Worm (Caenorhabditis elegans) whole organism, L3 larva: ENCODE results near the gene nhr-124.

Experiments
- ceh-82 ChIP-seq: fragments of 150-350 bp; optimal IDR thresholded peaks from 2 replicates; lab custom pipeline; 2014; ENCODE audit warnings: missing biosample characterization, missing genetic modification characterization
- elt-1 ChIP-seq: fragments of 150-350 bp; optimal IDR thresholded peaks from 2 replicates; lab custom pipeline; 2014; ENCODE audit warnings: missing biosample characterization, missing genetic modification characterization
- nhr-12 ChIP-seq: fragments of 150-350 bp; optimal IDR thresholded peaks from 2 replicates; lab custom pipeline; 2014; ENCODE audit warnings: missing biosample characterization, missing genetic modification characterization
- nhr-77 ChIP-seq: fragments of 150-350 bp; optimal IDR thresholded peaks from 2 replicates; lab custom pipeline; 2014; ENCODE audit warnings: missing biosample characterization, missing genetic modification characterization
- pha-4 ChIP-seq: fragments of 150-350 bp; optimal IDR thresholded peaks from 2 replicates; lab custom pipeline; 2014; ENCODE audit warnings: missing biosample characterization, missing genetic modification reagents, missing genetic modification characterization
- pqm-1 ChIP-seq: fragments of 150-350 bp; optimal IDR thresholded peaks from 2 replicates; lab custom pipeline; 2017; ENCODE audit warnings: missing biosample characterization, missing genetic modification characterization, inconsistent platforms
- unc-62 ChIP-seq: fragments of 150-350 bp; sonication (generic microtip); optimal IDR thresholded peaks from 4 replicates; lab custom pipeline; 2014; ENCODE audit warnings: missing biosample characterization, missing genetic modification reagents, missing genetic modification characterization

DNA sequence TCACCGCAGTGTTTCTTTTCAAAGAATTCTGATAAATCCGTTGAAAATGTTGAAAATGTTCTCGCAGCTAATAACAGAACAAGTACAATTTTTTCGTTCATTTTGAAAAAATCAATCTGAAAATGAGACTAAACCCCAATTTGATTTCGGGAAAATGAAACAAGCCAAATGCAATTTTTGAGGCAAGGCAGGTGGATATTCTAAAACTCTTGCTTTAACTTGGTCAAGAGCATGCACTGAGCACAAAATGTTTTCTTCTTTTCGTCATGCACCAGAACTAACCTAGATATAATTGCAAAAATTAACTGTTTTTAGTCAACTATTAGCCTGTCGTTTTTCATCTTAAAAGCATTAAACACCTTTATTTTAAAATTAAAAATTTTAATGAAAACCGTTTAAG lies 14.1 kb upstream of the nhr-124 start, which contains the start of gene irld-22:
- TF ChIP-seq pha-4 (no peak), nhr-77 (tag; lab: Kevin White, UChicago) (no peak), nhr-12 (no peak), ceh-82 (tag; lab: Kevin White, UChicago) (no peak), elt-1 (tag; lab: Kevin White, UChicago) (no peak), unc-62 (GFP tag; lab: Kevin White, UChicago) (no peak), pqm-1 (tag; lab: Kevin White, UChicago) (no peak)
